Worm (Caenorhabditis elegans): ENCODE measurements around the gene clp-10.

ce11 chrIII:65626-65937 lies 27.6 kb upstream of the clp-10 start:
- TF ChIP-seq elt-1 (tag; optimal IDR thresholded peaks at IDR 0.05; ENCODE audit: borderline replicate concordance, insufficient read depth): no peak
- TF ChIP-seq drap-1 (GFP tag; optimal IDR thresholded peaks at IDR 0.05): no peak
- TF ChIP-seq blmp-1 (tag; optimal IDR thresholded peaks at IDR 0.05): no peak
